Worm (Caenorhabditis elegans): ENCODE data around the gene F26F2.1.

The F26F2.1 gene

ce11 chrV:20594746-20595145 lies 33.1 kb upstream of the F26F2.1 start, which contains the start of gene F26F2.10:
Gene F26F2.10 (minus strand): TSS chrV:20594846.
- TF ChIP-seq nhr-28 (tag; optimal IDR thresholded peaks at IDR 0.05) (no peak), grh-1 (GFP tag; IDR thresholded peaks at IDR 0.05) (no peak), blmp-1 (tag; optimal IDR thresholded peaks at IDR 0.05) (no peak), ceh-8 (GFP tag; optimal IDR thresholded peaks at IDR 0.05) (no peak), ztf-4 (tag; optimal IDR thresholded peaks at IDR 0.05) (no peak), egl-27 (tag; optimal IDR thresholded peaks at IDR 0.05) (no peak), lir-3 (tag; optimal IDR thresholded peaks at IDR 0.05; ENCODE audit: poor library complexity) (no peak), lin-14 (GFP tag; optimal IDR thresholded peaks at IDR 0.05) (no peak), aly-2 (tag; optimal IDR thresholded peaks at IDR 0.05) (no peak), irx-1 (tag; optimal IDR thresholded peaks at IDR 0.05) (no peak), unc-62 (GFP tag; optimal IDR thresholded peaks at IDR 0.05) (no peak), unc-86 (tag; optimal IDR thresholded peaks at IDR 0.05) (no peak), jun-1 (tag; optimal IDR thresholded peaks at IDR 0.05) (no peak), elt-3 (tag; optimal IDR thresholded peaks at IDR 0.05) (no peak), pag-3 (tag; optimal IDR thresholded peaks at IDR 0.05; ENCODE audit: borderline replicate concordance, insufficient read depth) (no peak), lin-13 (GFP tag; optimal IDR thresholded peaks at IDR 0.05) (no peak), dsc-1 (tag; optimal IDR thresholded peaks at IDR 0.05) (no peak)

ce11 chrV:20580511-20581040 lies 18.9 kb upstream of the F26F2.1 start, which contains the start of gene F26F2.7:
Gene F26F2.7 (plus strand): TSS chrV:20580990.
- no peak for TF ChIP-seq lin-15B (tag; optimal IDR thresholded peaks at IDR 0.05)
- no peak for TF ChIP-seq hlh-17 (GFP tag; optimal IDR thresholded peaks at IDR 0.05; ENCODE audit: borderline replicate concordance)
- TF ChIP-seq elt-2 (tag; optimal IDR thresholded peaks at IDR 0.05), result peak; percentile 81
- peak; percentile 23 for TF ChIP-seq mef-2 (tag; optimal IDR thresholded peaks at IDR 0.05)
- TF ChIP-seq C16A3.4 (tag; optimal IDR thresholded peaks at IDR 0.05), result peak; percentile 82
- peak; percentile 11 for TF ChIP-seq blmp-1 (tag; optimal IDR thresholded peaks at IDR 0.05)
- peak; percentile 89 for TF ChIP-seq xbp-1 (tag; optimal IDR thresholded peaks at IDR 0.05)
- TF ChIP-seq ets-5 (GFP tag; IDR thresholded peaks at IDR 0.05), result no peak
- peak; percentile 30 for TF ChIP-seq sup-37 (GFP tag; optimal IDR thresholded peaks at IDR 0.05)
- peak; percentile 45; the same call in 1 of the 2 replicates for TF ChIP-seq mab-9 (GFP tag; IDR thresholded peaks at IDR 0.05)
- TF ChIP-seq mdl-1 (tag; optimal IDR thresholded peaks at IDR 0.05), result peak in 1 of 2 experiments; percentile 88
- peak; percentile 87 for TF ChIP-seq fkh-8 (tag; optimal IDR thresholded peaks at IDR 0.05)
- peak; percentile 69 for TF ChIP-seq nhr-11 (tag; optimal IDR thresholded peaks at IDR 0.05)
- peak; percentile 92 for TF ChIP-seq lin-14 (GFP tag; optimal IDR thresholded peaks at IDR 0.05)
- TF ChIP-seq nhr-76 (tag; optimal IDR thresholded peaks at IDR 0.05), result no peak
- peak; percentile 75 for TF ChIP-seq sox-4 (tag; optimal IDR thresholded peaks at IDR 0.05)
- TF ChIP-seq irx-1 (tag; optimal IDR thresholded peaks at IDR 0.05), result peak; percentile 88
- TF ChIP-seq ceh-82 (tag; optimal IDR thresholded peaks at IDR 0.05), result peak; percentile 61 to 80 (median 70)
- TF ChIP-seq Y116A8C.19 (tag; optimal IDR thresholded peaks at IDR 0.05; ENCODE audit: borderline replicate concordance), result no peak
- TF ChIP-seq nhr-85 (tag), result peak; percentile 87
- peak; percentile 76 to 84 for TF ChIP-seq lin-35 (GFP tag; optimal IDR thresholded peaks at IDR 0.05)
- peak; percentile 83 for TF ChIP-seq nhr-19 (GFP tag; conservative IDR thresholded peaks at IDR 0.05)
- peak; percentile 89 for TF ChIP-seq tbx-2 (tag; optimal IDR thresholded peaks at IDR 0.05)
- TF ChIP-seq swsn-7 (tag; optimal IDR thresholded peaks at IDR 0.05), result peak; percentile 90
- TF ChIP-seq ztf-4 (tag; optimal IDR thresholded peaks at IDR 0.05), result no peak
- peak; percentile 80 for TF ChIP-seq lin-13 (GFP tag; optimal IDR thresholded peaks at IDR 0.05)
- TF ChIP-seq jun-1 (tag; optimal IDR thresholded peaks at IDR 0.05), result peak; percentile 40
- TF ChIP-seq nhr-77 (tag; optimal IDR thresholded peaks at IDR 0.05), result no peak
- TF ChIP-seq pax-3 (tag; optimal IDR thresholded peaks at IDR 0.05), result peak; percentile 65
- no peak for TF ChIP-seq nhr-28 (tag; optimal IDR thresholded peaks at IDR 0.05)
- peak; percentile 65 for TF ChIP-seq isw-1 (GFP tag; IDR thresholded peaks at IDR 0.05)
- peak; percentile 88 for TF ChIP-seq nhr-20 (tag; optimal IDR thresholded peaks at IDR 0.05)
- TF ChIP-seq unc-98 (GFP tag; IDR thresholded peaks at IDR 0.05), result no peak
- TF ChIP-seq nhr-47 (tag; optimal IDR thresholded peaks at IDR 0.05), result peak; percentile 93
- TF ChIP-seq nhr-71 (tag; optimal IDR thresholded peaks at IDR 0.05), result peak; percentile 93
- TF ChIP-seq sptf-1 (tag; optimal IDR thresholded peaks at IDR 0.05), result no peak
- no peak for TF ChIP-seq vab-15 (tag; optimal IDR thresholded peaks at IDR 0.05)
- TF ChIP-seq fos-1 (tag; optimal IDR thresholded peaks at IDR 0.05), result peak; percentile 28
- TF ChIP-seq egl-27 (tag; optimal IDR thresholded peaks at IDR 0.05), result no peak
- TF ChIP-seq nhr-12 (tag; optimal IDR thresholded peaks at IDR 0.05), result no peak

Measured in whole organism, L1 larva.